Worm (Caenorhabditis elegans) whole organism, L1 larva: ENCODE measurements around the gene phf-34.

Source experiments
- Y116A8C.19 ChIP-seq: sonication (generic microtip); optimal IDR thresholded peaks from 2 replicates; lab custom pipeline; 2016; ENCODE audit warnings: missing compliant biosample characterization, missing genetic modification characterization, borderline replicate concordance
- ama-1 ChIP-seq: fragments of 150-350 bp; optimal IDR thresholded peaks from 2 replicates; lab custom pipeline; 2014
- ceh-63 ChIP-seq: fragments of 200-800 bp; sonication (Bioruptor generic); optimal IDR thresholded peaks from 2 replicates; lab custom pipeline; 2018; ENCODE audit warnings: mild to moderate bottlenecking, missing genetic modification characterization, missing compliant biosample characterization
- ceh-8 ChIP-seq: fragments of 200-800 bp; sonication (Bioruptor generic); optimal IDR thresholded peaks from 2 replicates; lab custom pipeline; 2018; ENCODE audit warnings: mild to moderate bottlenecking, missing genetic modification characterization, moderate library complexity, missing compliant biosample characterization
- ces-1 ChIP-seq: fragments of 150-350 bp; optimal IDR thresholded peaks from 2 replicates; lab custom pipeline; 2014; ENCODE audit warnings: missing biosample characterization, missing genetic modification reagents, missing genetic modification characterization
- dpl-1 ChIP-seq, 3 experiments: fragments of 150-350 bp in 2 of 3; sonication (generic microtip) in 1 of 3; optimal IDR thresholded peaks; 2 replicates each; lab custom pipeline; 2014 to 2017; ENCODE audit warnings: missing biosample characterization in 3 of 3, missing genetic modification characterization in 3 of 3, missing genetic modification reagents in 3 of 3
- efl-1 ChIP-seq, 4 experiments: fragments of 150-350 bp; optimal IDR thresholded peaks in 3 of 4; peaks in 1 of 4; 1 replicate in 1 of 4; 2 replicates in 3 of 4; lab custom pipeline; 2014; ENCODE audit warnings: missing biosample characterization in 2 of 4, missing genetic modification characterization in 2 of 4, missing genetic modification reagents in 2 of 4
- egl-13 ChIP-seq: sonication (generic microtip); optimal IDR thresholded peaks from 2 replicates; lab custom pipeline; 2016; ENCODE audit warnings: missing genotype, missing genetic modification reagents, missing genetic modification characterization, missing compliant biosample characterization
- egl-27 ChIP-seq, 2 experiments: fragments of 150-350 bp in 1 of 2; sonication (generic microtip); optimal IDR thresholded peaks; 3 replicates each; lab custom pipeline; 2017 to 2018; ENCODE audit warnings: missing biosample characterization in 2 of 2, missing genetic modification characterization in 2 of 2, missing genetic modification reagents in 2 of 2
- elt-2 ChIP-seq: sonication (generic microtip); optimal IDR thresholded peaks from 2 replicates; lab custom pipeline; 2016; ENCODE audit warnings: missing genetic modification characterization, mild to moderate bottlenecking, inconsistent platforms, missing compliant biosample characterization, missing genetic modification reagents
- elt-3 ChIP-seq, 6 experiments: fragments of 150-350 bp in 1 of 6; sonication (generic microtip); optimal IDR thresholded peaks; 2 replicates each; lab custom pipeline; 2017 to 2018; ENCODE audit warnings: missing biosample characterization in 6 of 6, missing genetic modification characterization in 6 of 6, inconsistent platforms in 1 of 6
- fos-1 ChIP-seq: fragments of 150-350 bp; optimal IDR thresholded peaks from 2 replicates; lab custom pipeline; 2014; ENCODE audit warnings: missing biosample characterization, missing genetic modification characterization
- irx-1 ChIP-seq: sonication (generic microtip); optimal IDR thresholded peaks from 2 replicates; lab custom pipeline; 2016; ENCODE audit warnings: missing genetic modification characterization, missing compliant biosample characterization
- isw-1 ChIP-seq: fragments of 200-800 bp; sonication (Bioruptor generic); IDR thresholded peaks from 2 replicates; pipeline ENCODE4 v1.3.6; 2022; ENCODE audit warnings: missing genetic modification characterization, missing compliant biosample characterization
- jun-1 ChIP-seq: fragments of 150-350 bp; optimal IDR thresholded peaks from 2 replicates; lab custom pipeline; 2014; ENCODE audit warnings: missing biosample characterization, missing genetic modification reagents, missing genetic modification characterization
- lin-14 ChIP-seq: fragments of 200-800 bp; sonication (Bioruptor generic); optimal IDR thresholded peaks from 2 replicates; lab custom pipeline; 2018; ENCODE audit warnings: mild to moderate bottlenecking, missing genetic modification characterization, moderate library complexity, missing compliant biosample characterization
- lin-15B ChIP-seq: fragments of 150-350 bp; sonication (generic microtip); optimal IDR thresholded peaks from 3 replicates; lab custom pipeline; 2014; ENCODE audit warnings: missing biosample characterization, missing genetic modification characterization
- lin-39 ChIP-seq: fragments of 150-350 bp; optimal IDR thresholded peaks from 2 replicates; lab custom pipeline; 2014; ENCODE audit warnings: missing biosample characterization, missing genetic modification reagents, missing genetic modification characterization
- mdl-1 ChIP-seq, 2 experiments: fragments of 150-350 bp; optimal IDR thresholded peaks; 2 replicates each; lab custom pipeline; 2014 to 2017; ENCODE audit warnings: missing biosample characterization in 2 of 2, missing genetic modification characterization in 2 of 2, inconsistent platforms in 1 of 2
- mef-2 ChIP-seq: fragments of 150-350 bp; optimal IDR thresholded peaks from 2 replicates; lab custom pipeline; 2014; ENCODE audit warnings: missing biosample characterization, missing genetic modification characterization
- mep-1 ChIP-seq: fragments of 150-350 bp; optimal IDR thresholded peaks from 2 replicates; lab custom pipeline; 2014; ENCODE audit warnings: missing biosample characterization, missing genetic modification characterization
- nhr-19 ChIP-seq: fragments of 200-800 bp; sonication (Bioruptor generic); conservative IDR thresholded peaks from 2 replicates; pipeline ENCODE4 v1.3.6; 2022; ENCODE audit warnings: missing genetic modification characterization, missing compliant biosample characterization
- nhr-28 ChIP-seq: fragments of 150-350 bp; optimal IDR thresholded peaks from 2 replicates; lab custom pipeline; 2014; ENCODE audit warnings: missing biosample characterization, missing genetic modification characterization
- nhr-71 ChIP-seq: sonication (generic microtip); optimal IDR thresholded peaks from 2 replicates; lab custom pipeline; 2016; ENCODE audit warnings: mild to moderate bottlenecking, missing genetic modification characterization, moderate library complexity, missing compliant biosample characterization
- nhr-84 ChIP-seq: sonication (generic microtip); optimal IDR thresholded peaks from 2 replicates; lab custom pipeline; 2017; ENCODE audit warnings: missing biosample characterization, missing genetic modification characterization
- nhr-85 ChIP-seq: sonication (generic microtip); peaks from one replicate; lab custom pipeline; 2016; ENCODE audit warnings: missing genetic modification characterization, inconsistent platforms, missing compliant biosample characterization
- nhr-90 ChIP-seq: sonication (generic microtip); optimal IDR thresholded peaks from 2 replicates; lab custom pipeline; 2016; ENCODE audit warnings: mild to moderate bottlenecking, missing genetic modification characterization, missing compliant biosample characterization; ENCODE audit not compliant: poor library complexity
- pax-3 ChIP-seq: fragments of 200-800 bp; sonication (Bioruptor generic); optimal IDR thresholded peaks from 2 replicates; lab custom pipeline; 2018; ENCODE audit warnings: mild to moderate bottlenecking, missing genetic modification characterization, moderate library complexity, missing compliant biosample characterization
- rnt-1 ChIP-seq: sonication (generic microtip); optimal IDR thresholded peaks from 2 replicates; lab custom pipeline; 2016; ENCODE audit warnings: mild to moderate bottlenecking, missing genetic modification characterization, moderate library complexity, missing compliant biosample characterization
- skn-1 ChIP-seq: fragments of 150-350 bp; optimal IDR thresholded peaks from 2 replicates; lab custom pipeline; 2014; ENCODE audit warnings: missing biosample characterization, missing genetic modification characterization
- sptf-1 ChIP-seq: fragments of 150-350 bp; optimal IDR thresholded peaks from 2 replicates; lab custom pipeline; 2014; ENCODE audit warnings: missing biosample characterization, missing genetic modification characterization
- swsn-7 ChIP-seq: sonication (generic microtip); optimal IDR thresholded peaks from 2 replicates; lab custom pipeline; 2016; ENCODE audit warnings: missing genetic modification characterization, missing compliant biosample characterization
- unc-130 ChIP-seq: fragments of 150-350 bp; optimal IDR thresholded peaks from 2 replicates; lab custom pipeline; 2017; ENCODE audit warnings: missing biosample characterization, missing genetic modification characterization, inconsistent platforms
- unc-62 ChIP-seq: fragments of 150-350 bp; optimal IDR thresholded peaks from 2 replicates; lab custom pipeline; 2014; ENCODE audit warnings: missing biosample characterization, missing genetic modification reagents, missing genetic modification characterization
- ztf-4 ChIP-seq: fragments of 150-350 bp; optimal IDR thresholded peaks from 2 replicates; lab custom pipeline; 2014; ENCODE audit warnings: missing biosample characterization, missing genetic modification characterization

phf-34 gene

ce11 chrX:9892323-9892722, 7.0 kb downstream of the phf-34 start, which contains the start of gene F21G4.1:
Gene F21G4.1 (minus strand): TSS chrX:9892328.
- TF ChIP-seq elt-2 (tag; lab: Kevin White, UChicago), result peak; percentile 13
- peak; percentile 13 for TF ChIP-seq lin-14 (GFP tag; lab: Kevin White, UChicago)
- no peak for TF ChIP-seq lin-15B (tag; lab: Kevin White, UChicago)

DNA sequence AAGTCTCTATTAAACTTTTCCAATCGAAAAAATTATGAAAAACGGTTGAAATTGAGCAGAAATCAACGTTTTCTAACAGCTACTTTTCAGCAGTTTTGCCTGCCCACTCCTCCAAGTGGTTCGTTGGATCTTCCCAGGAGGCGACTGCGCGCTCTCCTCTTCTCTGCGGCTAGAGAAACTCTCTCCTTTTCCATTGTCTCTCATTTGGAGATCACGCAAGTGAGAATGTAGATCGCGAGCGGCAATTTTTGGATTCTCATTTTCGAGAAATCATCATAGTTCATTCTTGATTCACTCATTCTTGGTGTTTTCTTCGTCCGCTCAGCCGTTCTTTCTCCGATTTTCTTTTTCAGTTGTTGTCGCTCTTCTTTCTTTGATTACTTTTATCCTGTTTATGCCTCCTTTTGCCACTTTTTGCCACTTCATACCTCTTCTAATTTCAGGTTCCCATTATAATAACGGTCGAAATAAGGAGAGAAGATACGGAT, 15.4 kb downstream of the phf-34 start, which contains the start of gene mrp-4:
Gene mrp-4, plus strand, starts transcription at position 438 of the 488 bp plus-strand sequence.
- TF ChIP-seq nhr-28 (tag; lab: Kevin White, UChicago) (no peak), unc-62 (GFP tag; lab: Kevin White, UChicago) (no peak), elt-3 (tag; optimal IDR thresholded peaks at IDR 0.05; lab: Kevin White, UChicago) (no peak)

ce11 chrX:9882572-9882971, 16.7 kb downstream of the phf-34 start:
- TF ChIP-seq efl-1 (optimal IDR thresholded peaks at IDR 0.05; lab: Kevin White, UChicago), result no peak
- peak in 1 of 2 experiments; percentile 62 for TF ChIP-seq efl-1 (GFP tag; optimal IDR thresholded peaks at IDR 0.05 in 1 of 2; lab: Kevin White, UChicago)
- no peak for TF ChIP-seq sptf-1 (tag; lab: Kevin White, UChicago)
- TF ChIP-seq elt-2 (tag; lab: Kevin White, UChicago), result peak; percentile 55

ce11 chrX:9882112-9882511, 17.2 kb downstream of the phf-34 start, which contains the start of gene glo-1:
Gene glo-1 (minus strand): TSS chrX:9882212.
- TF ChIP-seq egl-13 (tag; lab: Kevin White, UChicago) (no peak), elt-2 (tag; lab: Kevin White, UChicago) (no peak), dpl-1 (GFP tag; optimal IDR thresholded peaks at IDR 0.05; lab: Kevin White, UChicago) (no peak), ceh-8 (GFP tag; lab: Kevin White, UChicago) (no peak), lin-39 (no peak)

ce11 chrX:9877117-9877516, 22.2 kb downstream of the phf-34 start, which contains the start of gene R07B1.9:
Gene R07B1.9 (plus strand): TSS chrX:9877417.
- TF ChIP-seq efl-1 (optimal IDR thresholded peaks at IDR 0.05; lab: Kevin White, UChicago) (no peak), efl-1 (GFP tag; optimal IDR thresholded peaks at IDR 0.05 in 1 of 2; lab: Kevin White, UChicago) (peak in 1 of 2 experiments; percentile 11), jun-1 (tag; lab: Kevin White, UChicago) (no peak)

- TF ChIP-seq mdl-1 (tag; optimal IDR thresholded peaks at IDR 0.05; lab: Kevin White, UChicago) (no peak), mep-1 (tag; lab: Kevin White, UChicago) (no peak), egl-27 (tag; optimal IDR thresholded peaks at IDR 0.05; lab: Kevin White, UChicago) (no peak), egl-13 (tag; lab: Kevin White, UChicago) (no peak), ztf-4 (no peak), unc-130 (tag; lab: Kevin White, UChicago) (no peak), nhr-84 (tag; lab: Kevin White, UChicago) (no peak), rnt-1 (tag; lab: Kevin White, UChicago) (no peak), pax-3 (tag; lab: Kevin White, UChicago) (no peak), lin-15B (tag; lab: Kevin White, UChicago) (no peak), nhr-19 (GFP tag; lab: Robert Waterston, UW) (no peak), ces-1 (no peak), nhr-90 (tag; lab: Kevin White, UChicago) (no peak), swsn-7 (tag; lab: Kevin White, UChicago) (no peak), unc-62 (GFP tag; lab: Kevin White, UChicago) (no peak), nhr-85 (tag; lab: Kevin White, UChicago) (no peak)
Measured at ce11 chrX:9872554-9872953, 26.7 kb downstream of the phf-34 start, which contains the start of gene R07B1.8. Gene R07B1.8 (minus strand): TSS chrX:9872654.

ce11 chrX:9869522-9869921, 29.8 kb downstream of the phf-34 start, which contains the start of gene R07B1.13:
Gene R07B1.13 (plus strand): TSS chrX:9869822.
- TF ChIP-seq skn-1 (tag; lab: Kevin White, UChicago), result no peak
- no peak for TF ChIP-seq isw-1
- TF ChIP-seq Y116A8C.19 (tag; lab: Kevin White, UChicago), result no peak
- no peak for TF ChIP-seq mef-2 (tag; lab: Kevin White, UChicago)
- TF ChIP-seq ceh-63 (GFP tag; lab: Kevin White, UChicago), result no peak
- no peak for TF ChIP-seq ama-1 (lab: Kevin White, UChicago)
- no peak for TF ChIP-seq fos-1
- TF ChIP-seq nhr-71 (tag; lab: Kevin White, UChicago), result no peak
- no peak for TF ChIP-seq irx-1 (tag; lab: Kevin White, UChicago)
- TF ChIP-seq mdl-1 (tag; optimal IDR thresholded peaks at IDR 0.05; lab: Kevin White, UChicago), result no peak
